Worm (Caenorhabditis elegans) whole organism, young adult: ENCODE results near the gene C44H4.6.

Experiments used
- F22D6.2 ChIP-seq: sonication (generic microtip); optimal IDR thresholded peaks from 2 replicates; lab custom pipeline; 2016; ENCODE audit warnings: mild to moderate bottlenecking, missing genetic modification characterization, missing compliant biosample characterization
- F23B12.7 ChIP-seq: sonication (generic microtip); optimal IDR thresholded peaks from 2 replicates; lab custom pipeline; 2017; ENCODE audit warnings: missing genetic modification characterization, mild to moderate bottlenecking, missing compliant biosample characterization, antibody characterized with exemption, moderate library complexity; ENCODE audit not compliant: insufficient read depth
- F33H1.4 ChIP-seq: fragments of 200-800 bp; sonication (Bioruptor generic); IDR thresholded peaks from 2 replicates; pipeline ENCODE4 v1.3.6; 2022; ENCODE audit warnings: missing genetic modification reagents, missing genetic modification characterization, missing compliant biosample characterization
- F39B2.1 ChIP-seq: fragments of 200-800 bp; sonication (Bioruptor generic); IDR thresholded peaks from 2 replicates; pipeline ENCODE4 v1.3.6; 2022; ENCODE audit warnings: missing genetic modification reagents, missing genetic modification characterization, missing compliant biosample characterization
- F57A8.1 ChIP-seq: fragments of 200-800 bp; sonication (Bioruptor generic); optimal IDR thresholded peaks from 2 replicates; lab custom pipeline; 2018; ENCODE audit warnings: mild to moderate bottlenecking, missing genetic modification characterization, moderate library complexity, missing compliant biosample characterization
- T07F8.4 ChIP-seq: sonication (generic microtip); optimal IDR thresholded peaks from 2 replicates; lab custom pipeline; 2016; ENCODE audit warnings: mild to moderate bottlenecking, missing genetic modification characterization, moderate library complexity, missing compliant biosample characterization
- Y67H2A.10 ChIP-seq: fragments of 200-800 bp; sonication (Bioruptor generic); conservative IDR thresholded peaks from 2 replicates; pipeline ENCODE4 v1.3.6; 2022; ENCODE audit warnings: missing genetic modification reagents, missing genetic modification characterization, missing compliant biosample characterization
- akir-1 ChIP-seq: fragments of 200-800 bp; sonication (Bioruptor generic); optimal IDR thresholded peaks from 2 replicates; lab custom pipeline; 2018; ENCODE audit warnings: mild to moderate bottlenecking, missing genetic modification characterization, moderate library complexity, missing compliant biosample characterization
- aptf-2 ChIP-seq: fragments of 200-800 bp; sonication (Bioruptor generic); conservative IDR thresholded peaks from 2 replicates; pipeline ENCODE4 v1.3.6; 2022; ENCODE audit warnings: missing genetic modification reagents, missing genetic modification characterization, missing compliant biosample characterization
- attf-3 ChIP-seq: fragments of 200-800 bp; sonication (Bioruptor generic); conservative IDR thresholded peaks from 2 replicates; pipeline ENCODE4 v1.3.6; 2022; ENCODE audit warnings: missing genetic modification reagents, missing genetic modification characterization, missing compliant biosample characterization
- ccch-3 ChIP-seq: fragments of 200-800 bp; sonication (Bioruptor generic); optimal IDR thresholded peaks from 2 replicates; lab custom pipeline; 2018; ENCODE audit warnings: mild to moderate bottlenecking, missing genetic modification characterization, missing compliant biosample characterization
- ceh-100 ChIP-seq: fragments of 200-800 bp; sonication (Bioruptor generic); IDR thresholded peaks from 2 replicates; pipeline ENCODE4 v1.3.6; 2022; ENCODE audit warnings: missing genetic modification reagents, missing genetic modification characterization, missing compliant biosample characterization
- ceh-79 ChIP-seq: sonication (generic microtip); optimal IDR thresholded peaks from 2 replicates; lab custom pipeline; 2017; ENCODE audit warnings: mild to moderate bottlenecking, missing genetic modification characterization, missing compliant biosample characterization
- chd-7 ChIP-seq: sonication (generic microtip); optimal IDR thresholded peaks from 2 replicates; lab custom pipeline; 2016; ENCODE audit warnings: mild to moderate bottlenecking, missing genetic modification characterization, moderate library complexity, missing compliant biosample characterization
- die-1 ChIP-seq: sonication (generic microtip); optimal IDR thresholded peaks from 2 replicates; lab custom pipeline; 2016; ENCODE audit warnings: missing genotype, mild to moderate bottlenecking, missing genetic modification characterization, missing compliant biosample characterization
- dox-1 ChIP-seq: fragments of 200-800 bp; sonication (Bioruptor generic); IDR thresholded peaks from 2 replicates; pipeline ENCODE4 v1.3.6; 2022; ENCODE audit warnings: missing genetic modification reagents, missing genetic modification characterization, missing compliant biosample characterization
- dpff-1 ChIP-seq: sonication (generic microtip); optimal IDR thresholded peaks from 2 replicates; lab custom pipeline; 2017; ENCODE audit warnings: mild to moderate bottlenecking, missing genetic modification characterization, missing compliant biosample characterization
- egl-18 ChIP-seq: fragments of 200-800 bp; sonication (Bioruptor generic); IDR thresholded peaks from 2 replicates; pipeline ENCODE4 v1.3.6; 2022; ENCODE audit warnings: missing genetic modification reagents, missing genetic modification characterization, missing compliant biosample characterization
- egrh-3 ChIP-seq: fragments of 200-800 bp; sonication (Bioruptor generic); IDR thresholded peaks from 2 replicates; pipeline ENCODE4 v1.3.6; 2022; ENCODE audit warnings: missing genetic modification reagents, missing genetic modification characterization, missing compliant biosample characterization
- hlh-12 ChIP-seq: sonication (generic microtip); optimal IDR thresholded peaks from 2 replicates; lab custom pipeline; 2016; ENCODE audit warnings: missing genetic modification characterization, missing compliant biosample characterization
- hsf-1 ChIP-seq: fragments of 200-800 bp; sonication (Bioruptor generic); IDR thresholded peaks from 2 replicates; pipeline ENCODE4 v1.3.6; 2022; ENCODE audit warnings: missing genetic modification reagents, missing genetic modification characterization, missing compliant biosample characterization
- let-526 ChIP-seq: fragments of 200-800 bp; sonication (Bioruptor generic); IDR thresholded peaks from 2 replicates; pipeline ENCODE4 v1.3.6; 2022; ENCODE audit warnings: missing genetic modification reagents, missing genetic modification characterization, missing compliant biosample characterization
- lin-26 ChIP-seq: fragments of 200-800 bp; sonication (Bioruptor generic); IDR thresholded peaks from 2 replicates; pipeline ENCODE4 v1.3.6; 2022; ENCODE audit warnings: missing genetic modification reagents, missing genetic modification characterization, missing compliant biosample characterization
- lin-40 ChIP-seq: sonication (generic microtip); optimal IDR thresholded peaks from 2 replicates; lab custom pipeline; 2016; ENCODE audit warnings: missing genetic modification characterization, mild to moderate bottlenecking, missing compliant biosample characterization, missing genotype, missing genetic modification reagents
- lsy-27 ChIP-seq: sonication (generic microtip); optimal IDR thresholded peaks from 2 replicates; lab custom pipeline; 2017; ENCODE audit warnings: missing genetic modification characterization, mild to moderate bottlenecking, missing compliant biosample characterization, antibody characterized with exemption, missing genotype, borderline replicate concordance; ENCODE audit not compliant: insufficient read depth
- madf-6 ChIP-seq: fragments of 200-800 bp; sonication (Bioruptor generic); IDR thresholded peaks from 2 replicates; pipeline ENCODE4 v1.3.6; 2022; ENCODE audit warnings: missing genetic modification reagents, missing genetic modification characterization, missing compliant biosample characterization
- nfyb-1 ChIP-seq: fragments of 200-800 bp; sonication (Bioruptor generic); IDR thresholded peaks from 2 replicates; pipeline ENCODE4 v1.3.6; 2022; ENCODE audit warnings: missing genetic modification reagents, missing genetic modification characterization, missing compliant biosample characterization
- nhr-179 ChIP-seq: sonication (generic microtip); optimal IDR thresholded peaks from 2 replicates; lab custom pipeline; 2016; ENCODE audit warnings: mild to moderate bottlenecking, missing genetic modification characterization, missing compliant biosample characterization
- nhr-80 ChIP-seq: sonication (generic microtip); optimal IDR thresholded peaks from 2 replicates; lab custom pipeline; 2016; ENCODE audit warnings: missing genetic modification characterization, missing compliant biosample characterization
- pbrm-1 ChIP-seq: fragments of 200-800 bp; sonication (Bioruptor generic); IDR thresholded peaks from 2 replicates; pipeline ENCODE4 v1.3.6; 2022; ENCODE audit warnings: missing genetic modification reagents, missing genetic modification characterization, missing compliant biosample characterization
- pha-4 ChIP-seq: fragments of 150-350 bp; sonication (generic microtip); optimal IDR thresholded peaks from 2 replicates; lab custom pipeline; 2014; ENCODE audit warnings: missing biosample characterization, missing genetic modification reagents, missing genetic modification characterization
- rcor-1 ChIP-seq: fragments of 200-800 bp; sonication (Bioruptor generic); IDR thresholded peaks from 2 replicates; pipeline ENCODE4 v1.3.6; 2022; ENCODE audit warnings: missing genetic modification reagents, missing genetic modification characterization, missing compliant biosample characterization
- rec-8 ChIP-seq, 2 experiments: sonication (generic microtip); optimal IDR thresholded peaks; 2 replicates each; lab custom pipeline; 2016; ENCODE audit warnings: mild to moderate bottlenecking in 2 of 2, missing genetic modification characterization in 2 of 2, missing genetic modification reagents in 2 of 2, missing genotype in 2 of 2, missing biosample characterization in 1 of 2, missing compliant biosample characterization in 1 of 2, moderate library complexity in 1 of 2
- repo-1 ChIP-seq: sonication (generic microtip); optimal IDR thresholded peaks from 2 replicates; lab custom pipeline; 2017; ENCODE audit warnings: mild to moderate bottlenecking, missing genetic modification characterization, missing compliant biosample characterization
- rpc-1 ChIP-seq, 2 experiments: fragments of 150-350 bp in 1 of 2; sonication (generic microtip) in 1 of 2; optimal IDR thresholded peaks; 2 replicates each; lab custom pipeline; 2014 to 2018; ENCODE audit warnings: missing biosample characterization in 1 of 2, missing genetic modification characterization in 1 of 2, missing genetic modification reagents in 1 of 2, missing genotype in 1 of 2
- snpc-1.1 ChIP-seq: sonication (generic microtip); optimal IDR thresholded peaks from 2 replicates; lab custom pipeline; 2017; ENCODE audit warnings: missing genetic modification characterization, mild to moderate bottlenecking, missing compliant biosample characterization, antibody characterized with exemption, moderate library complexity, missing genotype, missing genetic modification reagents; ENCODE audit not compliant: insufficient read depth
- snpc-1.3 ChIP-seq: sonication (generic microtip); optimal IDR thresholded peaks from 2 replicates; lab custom pipeline; 2017; ENCODE audit warnings: missing genetic modification characterization, mild to moderate bottlenecking, missing compliant biosample characterization, antibody characterized with exemption, moderate library complexity, missing genotype, missing genetic modification reagents; ENCODE audit not compliant: insufficient read depth
- snpc-3.4 ChIP-seq: sonication (generic microtip); optimal IDR thresholded peaks from 2 replicates; lab custom pipeline; 2017; ENCODE audit warnings: missing genetic modification characterization, mild to moderate bottlenecking, missing compliant biosample characterization, antibody characterized with exemption, moderate library complexity, missing genotype, missing genetic modification reagents
- unc-130 ChIP-seq: sonication (generic microtip); optimal IDR thresholded peaks from 2 replicates; lab custom pipeline; 2016; ENCODE audit warnings: missing genetic modification reagents, missing genetic modification characterization, missing compliant biosample characterization
- xnd-1 ChIP-seq: sonication (generic microtip); optimal IDR thresholded peaks from 2 replicates; lab custom pipeline; 2016; ENCODE audit warnings: missing genotype, missing genetic modification reagents, missing genetic modification characterization, missing compliant biosample characterization
- zfh-2 ChIP-seq: fragments of 200-800 bp; sonication (Bioruptor generic); conservative IDR thresholded peaks from 2 replicates; pipeline ENCODE4 v1.3.6; 2022; ENCODE audit warnings: missing genetic modification reagents, missing genetic modification characterization, missing compliant biosample characterization
- ztf-22 ChIP-seq: fragments of 200-800 bp; sonication (Bioruptor generic); optimal IDR thresholded peaks from 2 replicates; lab custom pipeline; 2018; ENCODE audit warnings: mild to moderate bottlenecking, missing genetic modification characterization, moderate library complexity, missing compliant biosample characterization
- ztf-25 ChIP-seq: fragments of 200-800 bp; sonication (Bioruptor generic); IDR thresholded peaks from 2 replicates; pipeline ENCODE4 v1.3.6; 2022; ENCODE audit warnings: missing genetic modification reagents, missing genetic modification characterization, missing compliant biosample characterization
- ztf-3 ChIP-seq: fragments of 200-800 bp; sonication (Bioruptor generic); optimal IDR thresholded peaks from 2 replicates; lab custom pipeline; 2018; ENCODE audit warnings: mild to moderate bottlenecking, missing genetic modification characterization, missing compliant biosample characterization

The C44H4.6 gene

DNA sequence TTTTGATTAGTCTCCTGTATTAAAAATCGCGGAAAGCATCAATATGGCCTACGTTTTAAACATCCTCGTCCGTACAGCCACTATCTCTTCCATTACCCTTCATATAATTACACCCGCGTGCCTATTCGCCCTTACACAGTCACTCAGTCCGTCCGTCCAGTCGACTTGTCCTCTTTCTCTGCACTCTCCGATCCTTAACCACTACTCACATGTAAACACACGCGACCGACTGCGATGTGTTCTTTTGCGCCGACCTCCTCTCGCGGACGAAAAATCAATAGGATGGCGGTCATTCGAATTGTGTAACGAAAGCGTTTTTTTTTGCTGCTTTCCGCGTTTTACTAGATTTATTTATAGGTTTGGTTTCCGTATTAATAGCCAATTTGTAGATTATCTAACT is 3.5 kb upstream of the C44H4.6 start, which contains the start of gene eor-2 (continued):
- no peak for TF ChIP-seq F39B2.1 (GFP tag; lab: Robert Waterston, UW)
- no peak for TF ChIP-seq lsy-27
- peak; percentile 58 for TF ChIP-seq lin-40 (tag; lab: Kevin White, UChicago)
- no peak for TF ChIP-seq zfh-2 (GFP tag; lab: Robert Waterston, UW)
- TF ChIP-seq dox-1 (GFP tag; lab: Robert Waterston, UW) = no peak
- TF ChIP-seq xnd-1 (tag; lab: Kevin White, UChicago) = no peak
- no peak for TF ChIP-seq egl-18 (GFP tag; lab: Robert Waterston, UW)
- no peak for TF ChIP-seq F57A8.1 (GFP tag; lab: Kevin White, UChicago)
- no peak for TF ChIP-seq die-1 (tag; lab: Kevin White, UChicago)
- TF ChIP-seq snpc-3.4 = no peak
- no peak for TF ChIP-seq ceh-100 (GFP tag; lab: Robert Waterston, UW)
- no peak for TF ChIP-seq snpc-1.1 (tag; lab: Kevin White, UChicago)
- no peak for TF ChIP-seq T07F8.4
- no peak for TF ChIP-seq F33H1.4 (GFP tag; lab: Robert Waterston, UW)
- TF ChIP-seq F22D6.2 (tag; lab: Kevin White, UChicago) = no peak
- 0 out of 2 replicates have a peak, but pooled peaks have one; percentile 33 for TF ChIP-seq rcor-1
- no peak for TF ChIP-seq Y67H2A.10 (GFP tag; lab: Robert Waterston, UW)
- no peak for TF ChIP-seq hlh-12
- no peak for TF ChIP-seq ccch-3 (GFP tag; lab: Kevin White, UChicago)
- no peak for TF ChIP-seq rec-8 (tag; optimal IDR thresholded peaks at IDR 0.05; lab: Kevin White, UChicago)
- TF ChIP-seq let-526 (GFP tag; lab: Robert Waterston, UW) = no peak
- TF ChIP-seq F23B12.7 = peak; percentile 15
- TF ChIP-seq chd-7 (tag; lab: Kevin White, UChicago) = no peak

DNA sequence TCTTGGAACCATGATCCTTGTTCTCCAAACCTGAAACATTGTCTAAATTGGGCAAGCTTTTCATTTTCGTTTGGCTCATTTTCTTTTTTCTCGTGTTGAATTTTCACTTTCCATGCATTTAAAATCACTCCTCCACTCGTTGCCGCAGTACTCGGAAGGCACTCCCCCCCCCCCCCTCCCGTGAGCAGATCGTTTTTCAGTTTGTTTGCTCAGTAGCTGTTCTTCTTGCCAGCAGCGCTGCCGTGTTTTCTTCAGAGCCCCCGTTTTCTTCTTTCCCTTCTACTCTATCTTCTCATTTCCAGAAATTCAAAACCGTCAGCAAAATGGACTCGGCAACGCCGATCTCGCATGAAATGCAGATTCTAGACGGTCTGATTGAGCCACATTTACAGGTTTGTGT is 4.3 kb downstream of the C44H4.6 start, which contains the start of gene C44H4.8:
C44H4.8 (plus strand) TSS at position 301 of the 400 bp plus-strand sequence.
- TF ChIP-seq dpff-1 (tag; lab: Kevin White, UChicago) (no peak), egrh-3 (GFP tag; lab: Robert Waterston, UW) (no peak), hsf-1 (no peak), hlh-12 (no peak), aptf-2 (GFP tag; lab: Robert Waterston, UW) (no peak), xnd-1 (tag; lab: Kevin White, UChicago) (no peak), nfyb-1 (GFP tag; lab: Robert Waterston, UW) (no peak), pha-4 (tag; lab: Kevin White, UChicago) (no peak), ztf-3 (GFP tag; lab: Kevin White, UChicago) (no peak), ztf-25 (GFP tag; lab: Robert Waterston, UW) (no peak), ceh-79 (tag; lab: Kevin White, UChicago) (no peak), attf-3 (GFP tag; lab: Robert Waterston, UW) (no peak), snpc-1.3 (tag; lab: Kevin White, UChicago) (no peak)

DNA sequence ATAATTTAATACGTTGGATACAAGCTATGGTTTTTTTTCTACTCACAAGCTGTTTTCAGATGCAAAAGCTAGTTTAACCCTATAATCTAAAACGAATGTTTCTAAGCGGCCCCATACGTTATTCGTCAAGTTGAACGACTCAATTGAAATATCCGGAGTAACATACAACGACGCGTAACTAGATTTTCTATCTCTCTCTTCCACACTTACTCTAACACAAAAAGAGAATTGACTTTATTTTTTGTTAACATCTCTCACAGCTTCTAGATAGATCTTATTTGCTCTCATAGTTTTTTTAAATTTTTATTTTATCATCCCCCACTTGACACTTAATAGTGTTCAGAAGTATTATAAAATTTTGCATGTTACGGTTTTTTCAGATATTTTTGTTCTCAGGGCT is 5.9 kb downstream of the C44H4.6 start:
- TF ChIP-seq F23B12.7 (no peak), unc-130 (GFP tag; lab: Kevin White, UChicago) (no peak), egrh-3 (GFP tag; lab: Robert Waterston, UW) (no peak), F39B2.1 (GFP tag; lab: Robert Waterston, UW) (no peak), madf-6 (GFP tag; lab: Robert Waterston, UW) (no peak), lin-26 (no peak), rpc-1 (optimal IDR thresholded peaks at IDR 0.05; lab: Kevin White, UChicago) (no peak), rpc-1 (tag; optimal IDR thresholded peaks at IDR 0.05; lab: Kevin White, UChicago) (no peak), lsy-27 (no peak), ztf-22 (GFP tag; lab: Kevin White, UChicago) (no peak), repo-1 (no peak), akir-1 (GFP tag; lab: Kevin White, UChicago) (no peak), attf-3 (GFP tag; lab: Robert Waterston, UW) (no peak), nhr-80 (tag; lab: Kevin White, UChicago) (no peak), hlh-12 (no peak), nhr-179 (tag; lab: Kevin White, UChicago) (no peak), rcor-1 (no peak), pbrm-1 (no peak)
